Worm (Caenorhabditis elegans) whole organism, L3 larva: ENCODE measurements around the gene fut-8.

Source experiments
- egl-5 ChIP-seq: fragments of 150-350 bp; optimal IDR thresholded peaks from 2 replicates; lab custom pipeline; 2017; ENCODE audit warnings: missing biosample characterization, missing genetic modification reagents, missing genetic modification characterization, inconsistent platforms
- fkh-2 ChIP-seq: fragments of 150-350 bp; optimal IDR thresholded peaks from 2 replicates; lab custom pipeline; 2014; ENCODE audit warnings: missing biosample characterization, missing genetic modification reagents, missing genetic modification characterization
- lin-39 ChIP-seq: fragments of 150-350 bp; optimal IDR thresholded peaks from 2 replicates; lab custom pipeline; 2018; ENCODE audit warnings: missing biosample characterization, missing genetic modification reagents, missing genetic modification characterization
- mdl-1 ChIP-seq: fragments of 150-350 bp; optimal IDR thresholded peaks from 2 replicates; lab custom pipeline; 2014; ENCODE audit warnings: missing biosample characterization, missing genetic modification characterization
- nfya-1 ChIP-seq: sonication (generic microtip); optimal IDR thresholded peaks from 2 replicates; lab custom pipeline; 2017; ENCODE audit warnings: missing genetic modification characterization, mild to moderate bottlenecking, missing compliant biosample characterization, antibody characterized with exemption, moderate library complexity; ENCODE audit not compliant: insufficient read depth
- nhr-11 ChIP-seq: fragments of 150-350 bp; optimal IDR thresholded peaks from 2 replicates; lab custom pipeline; 2014; ENCODE audit warnings: missing biosample characterization, missing genetic modification characterization
- nhr-25 ChIP-seq: sonication (generic microtip); optimal IDR thresholded peaks from 2 replicates; lab custom pipeline; 2017; ENCODE audit warnings: missing biosample characterization, missing genetic modification characterization
- zag-1 ChIP-seq: fragments of 150-350 bp; optimal IDR thresholded peaks from 2 replicates; lab custom pipeline; 2014; ENCODE audit warnings: missing biosample characterization, missing genetic modification characterization

DNA sequence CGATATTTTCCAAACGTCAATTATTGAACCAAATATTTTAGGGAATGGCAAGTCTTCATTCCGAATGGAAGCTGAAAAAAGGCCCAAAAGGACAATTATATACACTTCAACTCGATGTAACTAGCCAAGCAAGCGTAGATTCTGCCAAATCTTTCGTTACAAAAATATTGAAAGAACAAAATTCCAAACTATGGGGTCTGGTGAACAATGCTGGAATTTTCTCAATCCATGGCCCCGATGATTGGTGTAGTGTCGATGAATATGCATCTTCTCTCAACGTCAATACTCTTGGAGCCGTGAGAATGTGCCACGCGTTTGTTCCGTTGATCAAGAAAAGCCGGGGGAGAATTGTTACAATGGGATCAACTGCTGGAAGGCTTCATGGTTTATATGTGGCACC is 6.0 kb downstream of the fut-8 start:
- TF ChIP-seq mdl-1 (tag; lab: Kevin White, UChicago) (no peak), fkh-2 (tag; lab: Kevin White, UChicago) (no peak), zag-1 (tag; lab: Kevin White, UChicago) (no peak), egl-5 (tag; lab: Kevin White, UChicago) (no peak), nhr-11 (tag; lab: Kevin White, UChicago) (no peak), lin-39 (tag; lab: Kevin White, UChicago) (no peak), nfya-1 (tag; lab: Kevin White, UChicago) (no peak), nhr-25 (no peak)
